Worm (Caenorhabditis elegans) whole organism, late embryonic: ENCODE results near the gene R03G8.3.

ENCODE experiments used
- C08G9.2 ChIP-seq: sonication (generic microtip); optimal IDR thresholded peaks from 2 replicates; lab custom pipeline; 2016; ENCODE audit warnings: mild to moderate bottlenecking, missing genetic modification characterization, moderate library complexity, missing compliant biosample characterization
- C38D4.7 ChIP-seq: fragments of 200-800 bp; sonication (Bioruptor generic); optimal IDR thresholded peaks from 2 replicates; lab custom pipeline; 2018; ENCODE audit warnings: mild to moderate bottlenecking, missing genetic modification characterization, moderate library complexity, missing compliant biosample characterization
- F13H6.1 ChIP-seq: sonication (generic microtip); optimal IDR thresholded peaks from 2 replicates; lab custom pipeline; 2016; ENCODE audit warnings: missing genetic modification characterization, missing compliant biosample characterization
- K02D7.2 ChIP-seq: sonication (generic microtip); optimal IDR thresholded peaks from 2 replicates; lab custom pipeline; 2017; ENCODE audit warnings: mild to moderate bottlenecking, missing genetic modification characterization, missing compliant biosample characterization
- K09A11.1 ChIP-seq: sonication (generic microtip); optimal IDR thresholded peaks from 2 replicates; lab custom pipeline; 2017; ENCODE audit warnings: antibody characterized with exemption, mild to moderate bottlenecking, missing genetic modification characterization, missing compliant biosample characterization; ENCODE audit not compliant: insufficient read depth
- T23F11.4 ChIP-seq: fragments of 200-800 bp; sonication (Bioruptor generic); optimal IDR thresholded peaks from 2 replicates; lab custom pipeline; 2018; ENCODE audit warnings: mild to moderate bottlenecking, missing genetic modification characterization, missing compliant biosample characterization
- Y22D7AL.16 ChIP-seq: sonication (generic microtip); optimal IDR thresholded peaks from 2 replicates; lab custom pipeline; 2016; ENCODE audit warnings: missing genetic modification characterization, missing compliant biosample characterization
- ama-1 ChIP-seq: fragments of 150-350 bp; optimal IDR thresholded peaks from 2 replicates; lab custom pipeline; 2014
- ceh-18 ChIP-seq: sonication (generic microtip); optimal IDR thresholded peaks from 2 replicates; lab custom pipeline; 2016; ENCODE audit warnings: missing genetic modification characterization, missing compliant biosample characterization
- ceh-19 ChIP-seq: fragments of 200-800 bp; sonication (Bioruptor generic); optimal IDR thresholded peaks from 2 replicates; lab custom pipeline; 2018; ENCODE audit warnings: mild to moderate bottlenecking, missing genetic modification characterization, missing compliant biosample characterization
- ceh-2 ChIP-seq: sonication (generic microtip); optimal IDR thresholded peaks from 2 replicates; lab custom pipeline; 2016; ENCODE audit warnings: missing genotype, missing genetic modification characterization, missing compliant biosample characterization
- ceh-30 ChIP-seq: fragments of 150-350 bp; optimal IDR thresholded peaks from 2 replicates; lab custom pipeline; 2014; ENCODE audit warnings: missing biosample characterization, missing genetic modification characterization
- ceh-31 ChIP-seq: sonication (generic microtip); optimal IDR thresholded peaks from 2 replicates; lab custom pipeline; 2016; ENCODE audit warnings: missing genetic modification characterization, missing compliant biosample characterization
- ceh-34 ChIP-seq: sonication (generic microtip); optimal IDR thresholded peaks from 2 replicates; lab custom pipeline; 2016; ENCODE audit warnings: mild to moderate bottlenecking, missing genetic modification characterization, missing compliant biosample characterization
- elt-2 ChIP-seq: sonication (generic microtip); optimal IDR thresholded peaks from 2 replicates; lab custom pipeline; 2016; ENCODE audit warnings: missing genetic modification reagents, missing genetic modification characterization, missing compliant biosample characterization
- elt-4 ChIP-seq: sonication (generic microtip); optimal IDR thresholded peaks from 2 replicates; lab custom pipeline; 2016; ENCODE audit warnings: missing genetic modification characterization, missing compliant biosample characterization
- ets-4 ChIP-seq: sonication (generic microtip); optimal IDR thresholded peaks from 2 replicates; lab custom pipeline; 2016; ENCODE audit warnings: missing genetic modification characterization, missing compliant biosample characterization
- eyg-1 ChIP-seq: sonication (generic microtip); optimal IDR thresholded peaks from 2 replicates; lab custom pipeline; 2016; ENCODE audit warnings: missing genotype, missing genetic modification characterization, missing compliant biosample characterization
- fax-1 ChIP-seq: sonication (generic microtip); optimal IDR thresholded peaks from 2 replicates; lab custom pipeline; 2016; ENCODE audit warnings: missing genotype, missing genetic modification characterization, missing compliant biosample characterization
- fkh-10 ChIP-seq: fragments of 150-350 bp; optimal IDR thresholded peaks from 2 replicates; lab custom pipeline; 2014; ENCODE audit warnings: missing biosample characterization, missing genetic modification reagents, missing genetic modification characterization
- gmeb-2 ChIP-seq: sonication (generic microtip); optimal IDR thresholded peaks from 2 replicates; lab custom pipeline; 2016; ENCODE audit warnings: missing genetic modification characterization, inconsistent platforms, missing compliant biosample characterization
- hlh-15 ChIP-seq: sonication (generic microtip); optimal IDR thresholded peaks from 2 replicates; lab custom pipeline; 2016; ENCODE audit warnings: missing genetic modification characterization, missing compliant biosample characterization
- hlh-30 ChIP-seq: sonication (generic microtip); optimal IDR thresholded peaks from 2 replicates; lab custom pipeline; 2017; ENCODE audit warnings: antibody characterized with exemption, missing genetic modification characterization, missing compliant biosample characterization; ENCODE audit not compliant: insufficient read depth
- hlh-6 ChIP-seq: sonication (generic microtip); optimal IDR thresholded peaks from 2 replicates; lab custom pipeline; 2016; ENCODE audit warnings: missing genotype, missing genetic modification characterization, missing compliant biosample characterization
- hlh-8 ChIP-seq: sonication (generic microtip); optimal IDR thresholded peaks from 2 replicates; lab custom pipeline; 2016; ENCODE audit warnings: missing genotype, missing genetic modification characterization, missing compliant biosample characterization
- lin-11 ChIP-seq: fragments of 200-800 bp; sonication (Bioruptor generic); optimal IDR thresholded peaks from 2 replicates; lab custom pipeline; 2018; ENCODE audit warnings: mild to moderate bottlenecking, missing genetic modification characterization, missing compliant biosample characterization
- mec-3 ChIP-seq: sonication (generic microtip); optimal IDR thresholded peaks from 2 replicates; lab custom pipeline; 2016; ENCODE audit warnings: borderline replicate concordance, missing genetic modification characterization, missing compliant biosample characterization
- nhr-232 ChIP-seq: sonication (generic microtip); optimal IDR thresholded peaks from 2 replicates; lab custom pipeline; 2016; ENCODE audit warnings: missing genetic modification characterization, missing compliant biosample characterization
- odd-2 ChIP-seq: sonication (generic microtip); optimal IDR thresholded peaks from 2 replicates; lab custom pipeline; 2017; ENCODE audit warnings: antibody characterized with exemption, mild to moderate bottlenecking, missing genetic modification characterization, missing compliant biosample characterization
- pag-3 ChIP-seq: sonication (generic microtip); optimal IDR thresholded peaks from 2 replicates; lab custom pipeline; 2016; ENCODE audit warnings: missing compliant biosample characterization, missing genetic modification characterization, borderline replicate concordance
- pat-9 ChIP-seq: fragments of 200-800 bp; sonication (Bioruptor generic); optimal IDR thresholded peaks from 2 replicates; lab custom pipeline; 2018; ENCODE audit warnings: mild to moderate bottlenecking, missing genetic modification characterization, moderate library complexity, missing compliant biosample characterization
- pax-1 ChIP-seq: fragments of 150-350 bp; optimal IDR thresholded peaks from 2 replicates; lab custom pipeline; 2014; ENCODE audit warnings: missing biosample characterization, missing genetic modification characterization
- pha-4 ChIP-seq: fragments of 150-350 bp; optimal IDR thresholded peaks from 2 replicates; lab custom pipeline; 2018; ENCODE audit warnings: missing biosample characterization, missing genetic modification reagents, missing genetic modification characterization
- pqm-1 ChIP-seq: sonication (generic microtip); optimal IDR thresholded peaks from 2 replicates; lab custom pipeline; 2016; ENCODE audit warnings: missing genetic modification characterization, missing compliant biosample characterization
- pros-1 ChIP-seq: fragments of 150-350 bp; optimal IDR thresholded peaks from 2 replicates; lab custom pipeline; 2014; ENCODE audit warnings: missing biosample characterization, missing genetic modification reagents, missing genetic modification characterization
- rnt-1 ChIP-seq: sonication (generic microtip); optimal IDR thresholded peaks from 2 replicates; lab custom pipeline; 2016; ENCODE audit warnings: missing genetic modification characterization, missing compliant biosample characterization
- sox-4 ChIP-seq: sonication (generic microtip); optimal IDR thresholded peaks from 2 replicates; lab custom pipeline; 2017; ENCODE audit warnings: mild to moderate bottlenecking, missing genetic modification characterization, inconsistent platforms, missing compliant biosample characterization
- tbx-2 ChIP-seq: sonication (generic microtip); optimal IDR thresholded peaks from 2 replicates; lab custom pipeline; 2016; ENCODE audit warnings: missing genetic modification characterization, missing compliant biosample characterization
- tbx-7 ChIP-seq: sonication (generic microtip); optimal IDR thresholded peaks from 2 replicates; lab custom pipeline; 2016; ENCODE audit warnings: missing genotype, missing genetic modification characterization, missing compliant biosample characterization
- unc-3 ChIP-seq, 2 experiments: fragments of 200-800 bp in 1 of 2; sonication (Bioruptor generic) in 1 of 2; sonication (generic microtip) in 1 of 2; conservative IDR thresholded peaks in 1 of 2; optimal IDR thresholded peaks in 1 of 2; 2 replicates each; pipeline versions ENCODE4 v1.3.6 to Lab custom; 2016 to 2022; ENCODE audit warnings: missing compliant biosample characterization in 2 of 2, missing genetic modification characterization in 2 of 2, missing genetic modification reagents in 1 of 2
- unc-55 ChIP-seq: sonication (generic microtip); optimal IDR thresholded peaks from 2 replicates; lab custom pipeline; 2017; ENCODE audit warnings: missing biosample characterization, missing genetic modification reagents, missing genetic modification characterization

Gene R03G8.3

DNA sequence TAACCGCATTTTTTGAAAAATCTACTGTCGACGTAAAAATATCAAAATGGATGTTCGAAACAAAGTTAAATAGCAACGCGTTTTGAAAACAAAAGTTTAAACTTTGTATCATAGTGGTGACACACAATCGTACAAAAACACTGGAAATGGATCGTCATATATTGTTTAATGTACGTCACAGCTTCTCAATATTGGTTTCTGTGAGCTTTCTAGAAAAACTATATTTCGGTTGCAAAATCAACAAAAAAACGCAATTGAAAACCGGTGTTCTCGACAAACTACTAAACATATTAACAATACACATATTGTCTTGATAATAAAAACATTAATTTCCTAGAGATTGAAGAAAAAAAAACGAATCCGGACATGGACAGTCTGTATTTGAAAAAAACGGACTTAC is 9.6 kb downstream of the R03G8.3 start, which contains the start of gene R03G8.6:
Gene R03G8.6 (minus strand): TSS at position 101 of the 400 bp plus-strand sequence.
- no peak for TF ChIP-seq K09A11.1 (tag; lab: Kevin White, UChicago)
- no peak for TF ChIP-seq unc-3 (GFP tag; conservative IDR thresholded peaks at IDR 0.05; lab: Robert Waterston, UW)
- no peak for TF ChIP-seq unc-3 (tag; optimal IDR thresholded peaks at IDR 0.05; lab: Kevin White, UChicago)
- no peak for TF ChIP-seq pha-4 (tag; lab: Kevin White, UChicago)
- TF ChIP-seq sox-4 (tag; lab: Kevin White, UChicago) = no peak
- TF ChIP-seq ceh-19 (GFP tag; lab: Kevin White, UChicago) = no peak
- TF ChIP-seq elt-4 (tag; lab: Kevin White, UChicago) = no peak
- TF ChIP-seq ama-1 (lab: Kevin White, UChicago) = no peak
- TF ChIP-seq fkh-10 = no peak
- TF ChIP-seq rnt-1 (tag; lab: Kevin White, UChicago) = no peak
- no peak for TF ChIP-seq hlh-6 (tag; lab: Kevin White, UChicago)
- no peak for TF ChIP-seq hlh-15 (tag; lab: Kevin White, UChicago)
- no peak for TF ChIP-seq C38D4.7
- TF ChIP-seq eyg-1 (tag; lab: Kevin White, UChicago) = no peak
- TF ChIP-seq ceh-30 = no peak
- TF ChIP-seq pax-1 = no peak
- no peak for TF ChIP-seq lin-11 (tag; lab: Kevin White, UChicago)
- no peak for TF ChIP-seq mec-3 (tag; lab: Kevin White, UChicago)

DNA sequence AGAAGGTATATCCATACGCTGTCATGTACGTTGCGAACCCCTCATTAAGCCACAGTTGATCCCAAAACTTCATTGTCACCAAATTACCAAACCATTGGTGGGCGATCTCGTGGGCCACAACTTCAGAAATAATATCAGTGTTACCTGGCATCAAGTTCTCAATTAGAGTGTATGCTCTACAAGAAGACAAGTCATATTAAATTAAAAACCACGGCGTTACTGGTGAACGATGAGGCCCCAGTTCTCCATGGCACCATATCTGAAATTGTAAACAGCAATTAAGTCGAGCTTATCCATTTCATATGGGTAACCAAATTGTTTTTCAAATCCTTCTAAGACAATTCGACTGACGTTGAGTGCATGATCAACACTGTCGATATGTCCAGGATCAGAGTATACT is 12.1 kb downstream of the R03G8.3 start:
- TF ChIP-seq pros-1 (tag; lab: Kevin White, UChicago) (no peak), gmeb-2 (tag; lab: Kevin White, UChicago) (no peak), ama-1 (lab: Kevin White, UChicago) (no peak), elt-2 (tag; lab: Kevin White, UChicago) (no peak), elt-4 (tag; lab: Kevin White, UChicago) (no peak)

ce11 chrX:13104966-13105365 is 14.2 kb downstream of the R03G8.3 start, which contains the start of gene F17H10.1:
Gene F17H10.1 (plus strand): TSS chrX:13105241.
- TF ChIP-seq rnt-1 (tag; lab: Kevin White, UChicago) = peak; percentile 60
- TF ChIP-seq T23F11.4 (GFP tag; lab: Kevin White, UChicago) = no peak
- no peak for TF ChIP-seq hlh-15 (tag; lab: Kevin White, UChicago)
- peak; percentile 53 for TF ChIP-seq pqm-1 (tag; lab: Kevin White, UChicago)
- TF ChIP-seq elt-2 (tag; lab: Kevin White, UChicago) = peak; percentile 56
- TF ChIP-seq tbx-2 = peak; percentile 61
- peak; percentile 10 for TF ChIP-seq ceh-18 (tag; lab: Kevin White, UChicago)
- peak; percentile 19 for TF ChIP-seq unc-55 (GFP tag; lab: Kevin White, UChicago)
- no peak for TF ChIP-seq F13H6.1 (tag; lab: Kevin White, UChicago)
- TF ChIP-seq hlh-30 (tag; lab: Kevin White, UChicago) = peak; percentile 93
- TF ChIP-seq nhr-232 (tag; lab: Kevin White, UChicago) = no peak
- no peak for TF ChIP-seq odd-2 (tag; lab: Kevin White, UChicago)
- TF ChIP-seq pat-9 (tag; lab: Kevin White, UChicago) = no peak
- TF ChIP-seq ets-4 (tag; lab: Kevin White, UChicago) = peak; percentile 70
- no peak for TF ChIP-seq pha-4 (tag; lab: Kevin White, UChicago)
- no peak for TF ChIP-seq Y22D7AL.16 (tag; lab: Kevin White, UChicago)
- peak; percentile 9 for TF ChIP-seq hlh-8 (tag; lab: Kevin White, UChicago)
- no peak for TF ChIP-seq pag-3 (tag; lab: Kevin White, UChicago)
- peak; percentile 57 for TF ChIP-seq ceh-2 (tag; lab: Kevin White, UChicago)
- TF ChIP-seq pros-1 (tag; lab: Kevin White, UChicago) = no peak
- TF ChIP-seq tbx-7 (tag; lab: Kevin White, UChicago) = peak; percentile 29
- TF ChIP-seq eyg-1 (tag; lab: Kevin White, UChicago) = no peak
- TF ChIP-seq ceh-34 (tag; lab: Kevin White, UChicago) = no peak
- TF ChIP-seq C08G9.2 (tag; lab: Kevin White, UChicago) = peak; percentile 53
- no peak for TF ChIP-seq K09A11.1 (tag; lab: Kevin White, UChicago)
- TF ChIP-seq fax-1 (tag; lab: Kevin White, UChicago) = no peak
- TF ChIP-seq ceh-31 (tag; lab: Kevin White, UChicago) = peak; percentile 76
- no peak for TF ChIP-seq K02D7.2 (tag; lab: Kevin White, UChicago)
- TF ChIP-seq, all 69 proteins: peak for 13
